Fruit fly (Drosophila melanogaster) whole organism, adult: ENCODE measurements around the gene Gr93a.

Experiments used
- Crg-1 ChIP-seq: fragments of 200-800 bp; sonication (Bioruptor generic); optimal IDR thresholded peaks from 2 replicates; lab custom pipeline; 2016; ENCODE audit warnings: missing biosample characterization, missing genetic modification characterization
- cic ChIP-seq: fragments of 200-800 bp; sonication (Bioruptor generic); optimal IDR thresholded peaks from 2 replicates; lab custom pipeline; 2017; ENCODE audit warnings: missing biosample characterization, mild to moderate bottlenecking, missing genetic modification characterization, moderate library complexity
- ovo ChIP-seq: fragments of 200-800 bp; sonication (Bioruptor generic); optimal IDR thresholded peaks from 2 replicates; lab custom pipeline; 2016; ENCODE audit warnings: missing biosample characterization, missing genetic modification characterization

dm6 chr3R:21855469-21855826, 23.1 kb downstream of the Gr93a start:
- TF ChIP-seq ovo (GFP tag; lab: Kevin White, UChicago), result no peak
- no peak for TF ChIP-seq Crg-1 (GFP tag; lab: Kevin White, UChicago)
- TF ChIP-seq cic (GFP tag; lab: Kevin White, UChicago), result no peak
